Fruit fly (Drosophila melanogaster): Measurements from ENCODE around the gene CG14903.

DNA sequence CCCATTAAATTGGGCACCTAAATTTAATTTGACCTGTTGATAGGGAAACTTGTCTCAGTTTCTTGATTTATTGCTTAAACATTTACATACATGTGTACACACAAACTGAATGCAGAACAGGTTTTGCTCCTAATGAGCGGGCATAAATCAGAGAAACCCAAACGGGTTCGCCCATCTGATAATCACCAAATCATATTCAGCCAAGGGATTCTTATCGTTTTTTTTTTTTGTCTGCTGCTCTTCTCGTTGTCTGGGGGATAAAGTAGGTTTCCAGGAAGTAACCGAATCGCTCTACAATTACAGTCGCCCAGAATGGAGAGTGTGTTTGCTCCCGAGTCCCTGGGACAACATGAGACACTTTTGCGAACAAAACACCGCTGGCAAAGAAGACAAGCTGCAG lies 27.8 kb downstream of the CG14903 start:
- TF ChIP-seq CG8478 (optimal IDR thresholded peaks at IDR 0.05): no peak
- TF ChIP-seq CTCF (optimal IDR thresholded peaks at IDR 0.05): no peak

Measured in S2 (cell line).